Fruit fly (Drosophila melanogaster) whole organism, prepupa: ENCODE data around the gene TwdlV.
A peak's percentile ranks its signal among the peaks of the same experiment; 100 is the strongest.
"Not testable (repeated sequence)": the region's sequence is repeated elsewhere in the genome, so short reads cannot be mapped to it uniquely, and the experiment has no call there.

Experiments
- CG10631 ChIP-seq: fragments of 200-800 bp; sonication (Bioruptor generic); optimal IDR thresholded peaks from 2 replicates; lab custom pipeline; 2016; ENCODE audit warnings: missing biosample characterization, missing genetic modification characterization
- CG11762 ChIP-seq: fragments of 200-800 bp; sonication (Bioruptor generic); optimal IDR thresholded peaks from 3 replicates; lab custom pipeline; 2016; ENCODE audit warnings: missing biosample characterization, missing genetic modification characterization; ENCODE audit not compliant: insufficient read depth
- CG11902 ChIP-seq: fragments of 200-800 bp; sonication (Bioruptor generic); optimal IDR thresholded peaks from 3 replicates; lab custom pipeline; 2016; ENCODE audit warnings: missing biosample characterization, missing genetic modification characterization
- CG15336 ChIP-seq: fragments of 200-800 bp; sonication (Bioruptor generic); IDR thresholded peaks from 2 replicates; pipeline ENCODE4 v1.3.6; 2022; ENCODE audit warnings: missing biosample characterization, missing genetic modification characterization
- CG1621 ChIP-seq: fragments of 200-800 bp; sonication (Bioruptor generic); optimal IDR thresholded peaks from 3 replicates; lab custom pipeline; 2018; ENCODE audit warnings: missing biosample characterization, mild to moderate bottlenecking, missing genetic modification characterization
- CG16779 ChIP-seq: fragments of 200-800 bp; sonication (Bioruptor generic); optimal IDR thresholded peaks from 3 replicates; lab custom pipeline; 2017; ENCODE audit warnings: missing biosample characterization, mild to moderate bottlenecking, missing genetic modification characterization
- CG3032 ChIP-seq: fragments of 200-800 bp; optimal IDR thresholded peaks from 2 replicates; lab custom pipeline; 2019; ENCODE audit warnings: missing biosample characterization, mild to moderate bottlenecking, missing genetic modification characterization, moderate library complexity
- CG31627 ChIP-seq: fragments of 200-800 bp; sonication (Bioruptor generic); optimal IDR thresholded peaks from 3 replicates; lab custom pipeline; 2016; ENCODE audit warnings: missing biosample characterization, missing genetic modification characterization
- CG3919 ChIP-seq: fragments of 200-800 bp; sonication (Bioruptor generic); optimal IDR thresholded peaks from 3 replicates; lab custom pipeline; 2016; ENCODE audit warnings: missing biosample characterization, missing genetic modification characterization
- CG4318 ChIP-seq: fragments of 200-800 bp; sonication (Bioruptor generic); optimal IDR thresholded peaks from 3 replicates; lab custom pipeline; 2017; ENCODE audit warnings: missing biosample characterization, mild to moderate bottlenecking, missing genetic modification characterization
- CG6163 ChIP-seq: fragments of 200-800 bp; sonication (Bioruptor generic); IDR thresholded peaks from 3 replicates; pipeline ENCODE4 v1.3.6; 2022; ENCODE audit warnings: missing biosample characterization, missing genetic modification characterization
- CG6808 ChIP-seq: fragments of 200-800 bp; sonication (Bioruptor generic); optimal IDR thresholded peaks from 3 replicates; lab custom pipeline; 2017; ENCODE audit warnings: missing biosample characterization, missing genetic modification characterization, mild to moderate bottlenecking, moderate library complexity, missing genetic modification reagents
- CG6854 ChIP-seq: fragments of 200-800 bp; sonication (Bioruptor generic); optimal IDR thresholded peaks from 2 replicates; lab custom pipeline; 2017; ENCODE audit warnings: missing biosample characterization, mild to moderate bottlenecking, missing genetic modification characterization
- CG7368 ChIP-seq: fragments of 200-800 bp; sonication (Bioruptor generic); optimal IDR thresholded peaks from 3 replicates; lab custom pipeline; 2016; ENCODE audit warnings: missing biosample characterization, missing genetic modification characterization
- CG8119 ChIP-seq: fragments of 200-800 bp; sonication (Bioruptor generic); IDR thresholded peaks from 3 replicates; pipeline ENCODE4 v1.3.6; 2022; ENCODE audit warnings: missing biosample characterization, missing genetic modification characterization
- CG8319 ChIP-seq: fragments of 200-800 bp; sonication (Bioruptor generic); optimal IDR thresholded peaks from 3 replicates; lab custom pipeline; 2016; ENCODE audit warnings: missing biosample characterization, missing genetic modification characterization
- CG8632 ChIP-seq: fragments of 200-800 bp; sonication (Bioruptor generic); optimal IDR thresholded peaks from 3 replicates; lab custom pipeline; 2016; ENCODE audit warnings: missing biosample characterization, missing genetic modification characterization
- CG9139 ChIP-seq: fragments of 200-800 bp; sonication (Bioruptor generic); optimal IDR thresholded peaks from 3 replicates; lab custom pipeline; 2017; ENCODE audit warnings: missing biosample characterization, mild to moderate bottlenecking, missing genetic modification characterization
- Eip75B ChIP-seq: fragments of 200-800 bp; sonication (Bioruptor generic); optimal IDR thresholded peaks from 3 replicates; lab custom pipeline; 2016; ENCODE audit warnings: missing biosample characterization, missing genetic modification characterization
- Eip78C ChIP-seq: fragments of 200-800 bp; sonication (Bioruptor generic); peaks from one replicate; lab custom pipeline; 2016; ENCODE audit warnings: missing biosample characterization, missing genetic modification characterization
- Eip93F ChIP-seq: fragments of 200-800 bp; sonication (Bioruptor generic); optimal IDR thresholded peaks from 2 replicates; lab custom pipeline; 2016; ENCODE audit warnings: missing biosample characterization, mild to moderate bottlenecking, missing genetic modification characterization
- Ets96B ChIP-seq: fragments of 200-800 bp; optimal IDR thresholded peaks from 2 replicates; lab custom pipeline; 2019; ENCODE audit warnings: missing biosample characterization, mild to moderate bottlenecking, missing genetic modification characterization, moderate library complexity
- Gug ChIP-seq: fragments of 200-800 bp; sonication (Bioruptor generic); IDR thresholded peaks from 2 replicates; pipeline ENCODE4 v1.3.6; 2022; ENCODE audit warnings: missing biosample characterization, missing genetic modification characterization
- Hr38 ChIP-seq: sonication (Bioruptor generic); optimal IDR thresholded peaks from 2 replicates; lab custom pipeline; 2016; ENCODE audit warnings: missing biosample characterization, missing genetic modification characterization
- Hr39 ChIP-seq: fragments of 200-800 bp; sonication (Bioruptor generic); optimal IDR thresholded peaks from 2 replicates; lab custom pipeline; 2016; ENCODE audit warnings: missing biosample characterization, missing genetic modification characterization
- Hr4 ChIP-seq: fragments of 200-800 bp; sonication (Bioruptor generic); optimal IDR thresholded peaks from 3 replicates; lab custom pipeline; 2016; ENCODE audit warnings: missing biosample characterization, missing genetic modification characterization
- Met ChIP-seq: fragments of 200-800 bp; sonication (Bioruptor generic); optimal IDR thresholded peaks from 3 replicates; lab custom pipeline; 2016; ENCODE audit warnings: missing biosample characterization, missing genetic modification characterization
- OdsH ChIP-seq: fragments of 200-800 bp; sonication (Bioruptor generic); optimal IDR thresholded peaks from 3 replicates; lab custom pipeline; 2016; ENCODE audit warnings: missing biosample characterization, missing genetic modification characterization
- Smox ChIP-seq: fragments of 200-800 bp; sonication (Bioruptor generic); optimal IDR thresholded peaks from 3 replicates; lab custom pipeline; 2016; ENCODE audit warnings: missing biosample characterization, missing genetic modification characterization
- Sox102F ChIP-seq: fragments of 200-800 bp; sonication (Bioruptor generic); optimal IDR thresholded peaks from 2 replicates; lab custom pipeline; 2016; ENCODE audit warnings: missing biosample characterization, mild to moderate bottlenecking, missing genetic modification characterization
- Sox14 ChIP-seq: fragments of 200-800 bp; sonication (Bioruptor generic); optimal IDR thresholded peaks from 3 replicates; lab custom pipeline; 2016; ENCODE audit warnings: missing biosample characterization, missing genetic modification characterization
- Sox15 ChIP-seq: fragments of 200-800 bp; sonication (Bioruptor generic); optimal IDR thresholded peaks from 3 replicates; lab custom pipeline; 2016; ENCODE audit warnings: missing biosample characterization, missing genetic modification characterization
- acj6 ChIP-seq: fragments of 200-800 bp; sonication (Bioruptor generic); optimal IDR thresholded peaks from 3 replicates; lab custom pipeline; 2016; ENCODE audit warnings: missing biosample characterization, missing genetic modification characterization
- cyc ChIP-seq: fragments of 200-800 bp; sonication (Bioruptor generic); optimal IDR thresholded peaks from 3 replicates; lab custom pipeline; 2016; ENCODE audit warnings: missing biosample characterization, missing genetic modification characterization
- dsx ChIP-seq: fragments of 200-800 bp; optimal IDR thresholded peaks from 3 replicates; lab custom pipeline; 2019; ENCODE audit warnings: missing biosample characterization, mild to moderate bottlenecking, missing genetic modification characterization, moderate library complexity; ENCODE audit not compliant: poor library complexity, severe bottlenecking
- eg ChIP-seq: fragments of 200-800 bp; sonication (Bioruptor generic); IDR thresholded peaks from 3 replicates; pipeline ENCODE4 v1.3.6; 2022; ENCODE audit warnings: missing biosample characterization, missing genetic modification characterization
- esn ChIP-seq: fragments of 200-800 bp; sonication (Bioruptor generic); optimal IDR thresholded peaks from 2 replicates; lab custom pipeline; 2016; ENCODE audit warnings: missing biosample characterization, mild to moderate bottlenecking, missing genetic modification characterization, moderate library complexity
- fd59A ChIP-seq: fragments of 200-800 bp; sonication (Bioruptor generic); optimal IDR thresholded peaks from 2 replicates; lab custom pipeline; 2017; ENCODE audit warnings: missing biosample characterization, mild to moderate bottlenecking, missing genetic modification characterization, missing genetic modification reagents
- fkh ChIP-seq: fragments of 200-800 bp; sonication (Bioruptor generic); optimal IDR thresholded peaks from 3 replicates; lab custom pipeline; 2017; ENCODE audit warnings: missing biosample characterization, mild to moderate bottlenecking, missing genetic modification characterization, moderate library complexity
- lz ChIP-seq: fragments of 200-800 bp; sonication (Bioruptor generic); optimal IDR thresholded peaks from 3 replicates; lab custom pipeline; 2016; ENCODE audit warnings: missing biosample characterization, missing genetic modification characterization
- net ChIP-seq: fragments of 200-800 bp; sonication (Bioruptor generic); optimal IDR thresholded peaks from 3 replicates; lab custom pipeline; 2016; ENCODE audit warnings: missing biosample characterization, missing genetic modification characterization
- salr ChIP-seq, 2 experiments: fragments of 200-800 bp; sonication (Bioruptor generic); optimal IDR thresholded peaks; 3 replicates each; lab custom pipeline; 2016 to 2018; ENCODE audit warnings: missing biosample characterization in 2 of 2, missing genetic modification characterization in 2 of 2, mild to moderate bottlenecking in 1 of 2
- spab ChIP-seq: fragments of 200-800 bp; sonication (Bioruptor generic); optimal IDR thresholded peaks from 2 replicates; lab custom pipeline; 2017; ENCODE audit warnings: missing biosample characterization, mild to moderate bottlenecking, missing genetic modification characterization, missing genetic modification reagents
- ss ChIP-seq, 2 experiments: fragments of 200-800 bp; sonication (Bioruptor generic); optimal IDR thresholded peaks; 2 replicates in 1 of 2; 3 replicates in 1 of 2; lab custom pipeline; 2017 to 2018; ENCODE audit warnings: mild to moderate bottlenecking in 2 of 2, missing biosample characterization in 2 of 2, missing genetic modification characterization in 2 of 2, moderate library complexity in 1 of 2
- svp ChIP-seq: fragments of 200-800 bp; sonication (Bioruptor generic); peaks from one replicate; lab custom pipeline; 2016; ENCODE audit warnings: missing biosample characterization, missing genetic modification characterization
- topi ChIP-seq: fragments of 200-800 bp; sonication (Bioruptor generic); optimal IDR thresholded peaks from 3 replicates; lab custom pipeline; 2016; ENCODE audit warnings: missing biosample characterization, missing genetic modification characterization

TwdlV gene

DNA sequence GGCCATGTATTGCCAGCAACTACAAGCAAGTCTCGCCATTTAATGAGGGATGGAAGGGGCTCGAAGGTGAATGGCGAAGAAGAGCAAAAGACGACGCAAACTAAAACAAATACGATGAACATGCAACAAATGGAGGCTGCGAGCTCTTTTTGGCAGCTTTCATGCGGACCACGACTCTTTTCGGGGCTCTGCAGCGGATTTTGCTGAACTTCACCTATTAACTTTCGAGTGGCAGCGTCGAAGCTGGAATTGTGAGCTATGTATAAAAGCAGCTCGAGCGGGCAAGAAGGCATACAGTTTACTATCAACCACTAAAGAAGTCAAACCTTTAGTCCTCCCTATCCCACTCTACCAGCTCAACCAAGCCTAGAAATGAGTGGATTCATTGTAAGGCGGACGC lies at the start of gene TwdlV:
Gene TwdlV, plus strand, starts transcription at position 301 of the 400 bp plus-strand sequence.
- TF ChIP-seq CG10631 = no peak
- no peak for TF ChIP-seq CG8119 (GFP tag; lab: Robert Waterston, UW)
- TF ChIP-seq net (GFP tag; lab: Kevin White, UChicago) = no peak
- no peak for TF ChIP-seq CG16779 (tag; lab: Kevin White, UChicago)
- TF ChIP-seq Eip78C (GFP tag; lab: Kevin White, UChicago) = no peak
- no peak for TF ChIP-seq CG8632 (GFP tag; lab: Kevin White, UChicago)
- no peak for TF ChIP-seq CG8319
- TF ChIP-seq CG4318 (GFP tag; lab: Kevin White, UChicago) = no peak
- TF ChIP-seq esn (GFP tag; lab: Kevin White, UChicago) = no peak
- no peak for TF ChIP-seq Sox15 (GFP tag; lab: Kevin White, UChicago)

dm6 chr3R:4211483-4211882 lies 43.0 kb upstream of the TwdlV start, which contains the start of gene aux:
TSS of gene aux (plus strand) at chr3R:4211783.
- not testable (repeated sequence) for TF ChIP-seq fd59A (GFP tag; lab: Kevin White, UChicago); Ets96B (tag; lab: Kevin White, UChicago); cyc (GFP tag; lab: Kevin White, UChicago)

DNA sequence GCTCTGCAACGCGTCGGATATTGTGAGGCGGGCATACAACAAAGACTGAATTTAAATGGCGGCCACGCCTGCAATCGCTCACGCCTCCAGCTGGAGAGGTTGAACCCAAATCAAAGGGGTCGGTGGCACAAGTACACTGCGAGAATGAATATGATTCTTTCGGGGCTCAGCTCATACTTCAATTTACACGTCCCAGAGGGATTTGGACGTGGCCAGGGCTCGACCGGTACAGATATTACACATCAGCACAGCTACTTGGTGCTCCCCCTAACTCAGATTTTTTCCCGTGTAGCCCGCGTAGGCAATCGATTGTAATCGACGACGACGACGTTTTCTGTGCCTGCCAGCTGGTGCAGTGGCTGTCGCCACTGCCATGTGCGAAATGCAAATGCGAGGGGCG lies 40.5 kb upstream of the TwdlV start:
- peak; percentile 88 for TF ChIP-seq net (GFP tag; lab: Kevin White, UChicago)
- TF ChIP-seq CG8632 (GFP tag; lab: Kevin White, UChicago) = peak; percentile 77
- TF ChIP-seq salr (GFP tag; optimal IDR thresholded peaks at IDR 0.05; lab: Kevin White, UChicago) = peak; percentile 54 to 84
- peak; percentile 85 for TF ChIP-seq CG10631
- TF ChIP-seq topi = peak; percentile 86
- TF ChIP-seq CG16779 (tag; lab: Kevin White, UChicago) = peak; percentile 65
- TF ChIP-seq CG11902 = peak; percentile 92
- TF ChIP-seq Hr39 (GFP tag; lab: Kevin White, UChicago) = peak; percentile 88
- TF ChIP-seq eg (GFP tag; lab: Robert Waterston, UW) = peak; percentile 95
- peak; percentile 80 for TF ChIP-seq CG4318 (GFP tag; lab: Kevin White, UChicago)
- TF ChIP-seq fkh (GFP tag; lab: Kevin White, UChicago) = no peak
- peak; percentile 93 for TF ChIP-seq CG7368 (GFP tag; lab: Kevin White, UChicago)
- TF ChIP-seq Gug (GFP tag; lab: Robert Waterston, UW) = peak; percentile 90
- peak; percentile 88 for TF ChIP-seq CG8119 (GFP tag; lab: Robert Waterston, UW)
- peak; percentile 82 for TF ChIP-seq dsx
- TF ChIP-seq OdsH (GFP tag; lab: Kevin White, UChicago) = peak; percentile 92
- TF ChIP-seq CG6854 (GFP tag; lab: Kevin White, UChicago) = peak; percentile 47
- TF ChIP-seq CG6808 (GFP tag; lab: Kevin White, UChicago) = peak; percentile 87
- peak; percentile 90 for TF ChIP-seq CG31627 (GFP tag; lab: Kevin White, UChicago)
- peak; percentile 73 for TF ChIP-seq Sox102F
- TF ChIP-seq spab = peak; percentile 87
- TF ChIP-seq Hr4 = peak; percentile 90
- peak; percentile 87 for TF ChIP-seq lz (GFP tag; lab: Kevin White, UChicago)
- TF ChIP-seq CG3919 (GFP tag; lab: Kevin White, UChicago) = peak; percentile 93
- TF ChIP-seq Sox15 (GFP tag; lab: Kevin White, UChicago) = peak; percentile 87
- peak; percentile 85 for TF ChIP-seq CG8319
- peak; percentile 91 for TF ChIP-seq acj6 (GFP tag; lab: Kevin White, UChicago)
- TF ChIP-seq CG3032 (tag; lab: Kevin White, UChicago) = peak; percentile 87
- peak; percentile 52 for TF ChIP-seq Hr38
- TF ChIP-seq CG6163 = peak; percentile 97
- TF ChIP-seq Eip93F (GFP tag; lab: Kevin White, UChicago) = peak; percentile 30
- TF ChIP-seq Eip75B (GFP tag; lab: Kevin White, UChicago) = peak; percentile 91
- peak; percentile 80 for TF ChIP-seq CG9139 (GFP tag; lab: Kevin White, UChicago)
- peak; percentile 94 for TF ChIP-seq svp
- peak; percentile 89 for TF ChIP-seq Ets96B (tag; lab: Kevin White, UChicago)
- TF ChIP-seq CG11762 (GFP tag; lab: Kevin White, UChicago) = peak; percentile 74
- TF ChIP-seq Sox14 (GFP tag; lab: Kevin White, UChicago) = peak; percentile 88
- peak; percentile 76 for TF ChIP-seq Smox
- peak; percentile 84 to 90 for TF ChIP-seq ss (GFP tag; optimal IDR thresholded peaks at IDR 0.05; lab: Kevin White, UChicago)
- TF ChIP-seq CG15336 (GFP tag; lab: Robert Waterston, UW) = peak; percentile 90
- TF ChIP-seq Met (GFP tag; lab: Kevin White, UChicago) = peak; percentile 77
- TF ChIP-seq CG1621 (tag; lab: Kevin White, UChicago) = peak; percentile 89
